Worm (Caenorhabditis elegans): ENCODE results near the gene R13D7.2.

DNA sequence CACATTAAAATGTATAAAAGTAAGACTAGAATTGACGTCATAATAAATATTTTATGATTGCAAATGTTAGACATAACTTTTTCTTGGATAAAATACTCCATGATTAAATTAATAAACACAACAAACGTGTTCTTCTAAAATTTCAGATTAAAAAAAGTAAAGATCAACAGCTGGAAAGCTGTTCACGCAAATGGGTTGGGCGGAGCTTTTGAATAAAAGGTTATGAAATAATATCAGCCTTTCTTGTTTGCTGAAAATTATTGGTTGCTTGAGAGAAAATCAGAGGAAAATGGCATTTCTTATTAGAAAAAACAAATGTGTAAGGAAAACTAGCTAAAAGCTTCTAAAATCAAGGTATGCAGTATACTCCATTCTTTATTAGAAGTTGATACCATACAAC, 21.9 kb upstream of the R13D7.2 start, which contains the start of gene C02H6.3:
- no peak for TF ChIP-seq nhr-23 (tag; optimal IDR thresholded peaks at IDR 0.05)
- TF ChIP-seq unc-39 (tag; optimal IDR thresholded peaks at IDR 0.05): no peak
